Worm (Caenorhabditis elegans) whole organism, L1 larva: ENCODE data around the gene gst-13.

Experiments used
- C04F5.9 ChIP-seq: sonication (generic microtip); optimal IDR thresholded peaks from 2 replicates; lab custom pipeline; 2016; ENCODE audit warnings: missing genetic modification characterization, missing compliant biosample characterization
- C16A3.4 ChIP-seq: fragments of 150-350 bp; optimal IDR thresholded peaks from 2 replicates; lab custom pipeline; 2014; ENCODE audit warnings: missing biosample characterization, missing genetic modification characterization
- C34B4.2 ChIP-seq: sonication (generic microtip); optimal IDR thresholded peaks from 2 replicates; lab custom pipeline; 2017; ENCODE audit warnings: mild to moderate bottlenecking, missing genetic modification characterization, missing compliant biosample characterization
- aly-2 ChIP-seq: fragments of 150-350 bp; optimal IDR thresholded peaks from 2 replicates; lab custom pipeline; 2014; ENCODE audit warnings: missing biosample characterization, missing genetic modification characterization
- ama-1 ChIP-seq: fragments of 150-350 bp; optimal IDR thresholded peaks from 2 replicates; lab custom pipeline; 2014
- blmp-1 ChIP-seq: fragments of 150-350 bp; optimal IDR thresholded peaks from 2 replicates; lab custom pipeline; 2014; ENCODE audit warnings: missing biosample characterization, missing genetic modification characterization
- ceh-63 ChIP-seq: fragments of 200-800 bp; sonication (Bioruptor generic); optimal IDR thresholded peaks from 2 replicates; lab custom pipeline; 2018; ENCODE audit warnings: mild to moderate bottlenecking, missing genetic modification characterization, missing compliant biosample characterization
- ceh-90 ChIP-seq: sonication (generic microtip); optimal IDR thresholded peaks from 2 replicates; lab custom pipeline; 2016; ENCODE audit warnings: missing genetic modification characterization, missing compliant biosample characterization
- dpl-1 ChIP-seq, 3 experiments: fragments of 150-350 bp in 2 of 3; sonication (generic microtip) in 1 of 3; optimal IDR thresholded peaks; 2 replicates each; lab custom pipeline; 2014 to 2017; ENCODE audit warnings: missing biosample characterization in 3 of 3, missing genetic modification characterization in 3 of 3, missing genetic modification reagents in 3 of 3
- efl-1 ChIP-seq, 4 experiments: fragments of 150-350 bp; optimal IDR thresholded peaks in 3 of 4; peaks in 1 of 4; 1 replicate in 1 of 4; 2 replicates in 3 of 4; lab custom pipeline; 2014; ENCODE audit warnings: missing biosample characterization in 2 of 4, missing genetic modification characterization in 2 of 4, missing genetic modification reagents in 2 of 4
- egl-13 ChIP-seq: sonication (generic microtip); optimal IDR thresholded peaks from 2 replicates; lab custom pipeline; 2016; ENCODE audit warnings: missing genotype, missing genetic modification reagents, missing genetic modification characterization, missing compliant biosample characterization
- egl-27 ChIP-seq, 2 experiments: fragments of 150-350 bp in 1 of 2; sonication (generic microtip); optimal IDR thresholded peaks; 3 replicates each; lab custom pipeline; 2017 to 2018; ENCODE audit warnings: missing biosample characterization in 2 of 2, missing genetic modification characterization in 2 of 2, missing genetic modification reagents in 2 of 2
- elt-3 ChIP-seq, 6 experiments: fragments of 150-350 bp in 1 of 6; sonication (generic microtip); optimal IDR thresholded peaks; 2 replicates each; lab custom pipeline; 2017 to 2018; ENCODE audit warnings: missing biosample characterization in 6 of 6, missing genetic modification characterization in 6 of 6, inconsistent platforms in 1 of 6
- ets-5 ChIP-seq: fragments of 200-800 bp; sonication (Bioruptor generic); IDR thresholded peaks from 2 replicates; pipeline ENCODE4 v1.3.6; 2022; ENCODE audit warnings: missing genetic modification characterization, missing compliant biosample characterization
- fkh-8 ChIP-seq: sonication (generic microtip); optimal IDR thresholded peaks from 2 replicates; lab custom pipeline; 2016; ENCODE audit warnings: mild to moderate bottlenecking, missing genetic modification characterization, missing compliant biosample characterization
- fos-1 ChIP-seq: fragments of 150-350 bp; optimal IDR thresholded peaks from 2 replicates; lab custom pipeline; 2014; ENCODE audit warnings: missing biosample characterization, missing genetic modification characterization
- grh-1 ChIP-seq: fragments of 200-800 bp; sonication (Bioruptor generic); IDR thresholded peaks from 2 replicates; pipeline ENCODE4 v1.3.6; 2022; ENCODE audit warnings: missing genetic modification reagents, missing genetic modification characterization, missing compliant biosample characterization
- hlh-4 ChIP-seq: sonication (generic microtip); optimal IDR thresholded peaks from 2 replicates; lab custom pipeline; 2016; ENCODE audit warnings: mild to moderate bottlenecking, missing genetic modification characterization, missing compliant biosample characterization
- isw-1 ChIP-seq: fragments of 200-800 bp; sonication (Bioruptor generic); IDR thresholded peaks from 2 replicates; pipeline ENCODE4 v1.3.6; 2022; ENCODE audit warnings: missing genetic modification characterization, missing compliant biosample characterization
- lin-15B ChIP-seq: fragments of 150-350 bp; sonication (generic microtip); optimal IDR thresholded peaks from 3 replicates; lab custom pipeline; 2014; ENCODE audit warnings: missing biosample characterization, missing genetic modification characterization
- lin-39 ChIP-seq: fragments of 150-350 bp; optimal IDR thresholded peaks from 2 replicates; lab custom pipeline; 2014; ENCODE audit warnings: missing biosample characterization, missing genetic modification reagents, missing genetic modification characterization
- lir-3 ChIP-seq: sonication (generic microtip); optimal IDR thresholded peaks from 2 replicates; lab custom pipeline; 2016; ENCODE audit warnings: mild to moderate bottlenecking, missing genetic modification characterization, moderate library complexity, missing compliant biosample characterization; ENCODE audit not compliant: poor library complexity
- lsy-2 ChIP-seq, 2 experiments: fragments of 150-350 bp; optimal IDR thresholded peaks; 2 replicates each; lab custom pipeline; 2014; ENCODE audit warnings: missing biosample characterization in 2 of 2, missing genetic modification characterization in 2 of 2
- mdl-1 ChIP-seq, 2 experiments: fragments of 150-350 bp; optimal IDR thresholded peaks; 2 replicates each; lab custom pipeline; 2014 to 2017; ENCODE audit warnings: missing biosample characterization in 2 of 2, missing genetic modification characterization in 2 of 2, inconsistent platforms in 1 of 2
- mef-2 ChIP-seq: fragments of 150-350 bp; optimal IDR thresholded peaks from 2 replicates; lab custom pipeline; 2014; ENCODE audit warnings: missing biosample characterization, missing genetic modification characterization
- nhr-12 ChIP-seq: sonication (generic microtip); optimal IDR thresholded peaks from 2 replicates; lab custom pipeline; 2017; ENCODE audit warnings: missing biosample characterization, missing genetic modification characterization
- nhr-19 ChIP-seq: fragments of 200-800 bp; sonication (Bioruptor generic); conservative IDR thresholded peaks from 2 replicates; pipeline ENCODE4 v1.3.6; 2022; ENCODE audit warnings: missing genetic modification characterization, missing compliant biosample characterization
- nhr-28 ChIP-seq: fragments of 150-350 bp; optimal IDR thresholded peaks from 2 replicates; lab custom pipeline; 2014; ENCODE audit warnings: missing biosample characterization, missing genetic modification characterization
- nhr-47 ChIP-seq: sonication (generic microtip); optimal IDR thresholded peaks from 2 replicates; lab custom pipeline; 2016; ENCODE audit warnings: mild to moderate bottlenecking, missing genetic modification characterization, moderate library complexity, missing compliant biosample characterization
- nhr-71 ChIP-seq: sonication (generic microtip); optimal IDR thresholded peaks from 2 replicates; lab custom pipeline; 2016; ENCODE audit warnings: mild to moderate bottlenecking, missing genetic modification characterization, moderate library complexity, missing compliant biosample characterization
- nhr-76 ChIP-seq: sonication (generic microtip); optimal IDR thresholded peaks from 2 replicates; lab custom pipeline; 2017; ENCODE audit warnings: missing biosample characterization, missing genetic modification characterization
- nhr-77 ChIP-seq: fragments of 150-350 bp; optimal IDR thresholded peaks from 2 replicates; lab custom pipeline; 2014; ENCODE audit warnings: missing biosample characterization, missing genetic modification characterization
- nhr-85 ChIP-seq: sonication (generic microtip); peaks from one replicate; lab custom pipeline; 2016; ENCODE audit warnings: missing genetic modification characterization, inconsistent platforms, missing compliant biosample characterization
- pqm-1 ChIP-seq: sonication (generic microtip); optimal IDR thresholded peaks from 3 replicates; lab custom pipeline; 2017; ENCODE audit warnings: missing biosample characterization, missing genetic modification characterization
- rnt-1 ChIP-seq: sonication (generic microtip); optimal IDR thresholded peaks from 2 replicates; lab custom pipeline; 2016; ENCODE audit warnings: mild to moderate bottlenecking, missing genetic modification characterization, moderate library complexity, missing compliant biosample characterization
- skn-1 ChIP-seq: fragments of 150-350 bp; optimal IDR thresholded peaks from 2 replicates; lab custom pipeline; 2014; ENCODE audit warnings: missing biosample characterization, missing genetic modification characterization
- snu-23 ChIP-seq: sonication (generic microtip); optimal IDR thresholded peaks from 2 replicates; lab custom pipeline; 2016; ENCODE audit warnings: missing genetic modification characterization, missing compliant biosample characterization
- sox-4 ChIP-seq: sonication (generic microtip); optimal IDR thresholded peaks from 2 replicates; lab custom pipeline; 2016; ENCODE audit warnings: missing genetic modification characterization, missing compliant biosample characterization
- sptf-1 ChIP-seq: fragments of 150-350 bp; optimal IDR thresholded peaks from 2 replicates; lab custom pipeline; 2014; ENCODE audit warnings: missing biosample characterization, missing genetic modification characterization
- sup-37 ChIP-seq: fragments of 200-800 bp; sonication (Bioruptor generic); optimal IDR thresholded peaks from 2 replicates; lab custom pipeline; 2018; ENCODE audit warnings: mild to moderate bottlenecking, missing genetic modification characterization, missing compliant biosample characterization
- swsn-7 ChIP-seq: sonication (generic microtip); optimal IDR thresholded peaks from 2 replicates; lab custom pipeline; 2016; ENCODE audit warnings: missing genetic modification characterization, missing compliant biosample characterization
- tbx-2 ChIP-seq: sonication (generic microtip); optimal IDR thresholded peaks from 2 replicates; lab custom pipeline; 2016; ENCODE audit warnings: missing genetic modification characterization, missing compliant biosample characterization
- tlp-1 ChIP-seq: fragments of 150-350 bp; optimal IDR thresholded peaks from 2 replicates; lab custom pipeline; 2014; ENCODE audit warnings: missing biosample characterization, missing genetic modification characterization
- unc-30 ChIP-seq: sonication (generic microtip); optimal IDR thresholded peaks from 2 replicates; lab custom pipeline; 2017; ENCODE audit warnings: missing biosample characterization, missing genetic modification characterization
- unc-62 ChIP-seq: fragments of 150-350 bp; optimal IDR thresholded peaks from 2 replicates; lab custom pipeline; 2014; ENCODE audit warnings: missing biosample characterization, missing genetic modification reagents, missing genetic modification characterization
- unc-86 ChIP-seq: sonication (generic microtip); optimal IDR thresholded peaks from 2 replicates; lab custom pipeline; 2016; ENCODE audit warnings: missing genetic modification characterization, missing compliant biosample characterization
- unc-98 ChIP-seq: fragments of 200-800 bp; sonication (Bioruptor generic); IDR thresholded peaks from 2 replicates; pipeline ENCODE4 v1.3.6; 2022; ENCODE audit warnings: missing genetic modification characterization, missing compliant biosample characterization
- vab-15 ChIP-seq: sonication (generic microtip); optimal IDR thresholded peaks from 2 replicates; lab custom pipeline; 2017; ENCODE audit warnings: missing genotype, mild to moderate bottlenecking, missing genetic modification characterization, missing compliant biosample characterization
- xbp-1 ChIP-seq: sonication (generic microtip); optimal IDR thresholded peaks from 2 replicates; lab custom pipeline; 2016; ENCODE audit warnings: missing genetic modification characterization, missing compliant biosample characterization
- zag-1 ChIP-seq: fragments of 150-350 bp; optimal IDR thresholded peaks from 2 replicates; lab custom pipeline; 2014; ENCODE audit warnings: missing biosample characterization, missing genetic modification characterization
- zip-4 ChIP-seq: fragments of 200-800 bp; sonication (Bioruptor generic); optimal IDR thresholded peaks from 2 replicates; lab custom pipeline; 2018; ENCODE audit warnings: mild to moderate bottlenecking, missing genetic modification characterization, moderate library complexity, missing compliant biosample characterization

The gst-13 gene

ce11 chrII:9263784-9264183 is 32.5 kb downstream of the gst-13 start (continued):
- TF ChIP-seq hlh-4 (tag; lab: Kevin White, UChicago) (no peak), C04F5.9 (tag; lab: Kevin White, UChicago) (no peak), grh-1 (GFP tag; lab: Robert Waterston, UW) (no peak), C34B4.2 (no peak), mdl-1 (tag; optimal IDR thresholded peaks at IDR 0.05; lab: Kevin White, UChicago) (no peak), egl-13 (tag; lab: Kevin White, UChicago) (peak; percentile 88), vab-15 (tag; lab: Kevin White, UChicago) (no peak), nhr-12 (tag; lab: Kevin White, UChicago) (no peak), unc-30 (no peak), zag-1 (tag; lab: Kevin White, UChicago) (no peak), xbp-1 (tag; lab: Kevin White, UChicago) (no peak), ceh-63 (GFP tag; lab: Kevin White, UChicago) (no peak), lsy-2 (tag; optimal IDR thresholded peaks at IDR 0.05; lab: Kevin White, UChicago) (peak in 1 of 2 experiments; percentile 8), ets-5 (GFP tag; lab: Robert Waterston, UW) (no peak), snu-23 (GFP tag; lab: Kevin White, UChicago) (peak; percentile 3), nhr-47 (tag; lab: Kevin White, UChicago) (peak; percentile 77), lin-39 (tag; lab: Kevin White, UChicago) (no peak), nhr-77 (tag; lab: Kevin White, UChicago) (no peak), sup-37 (GFP tag; lab: Kevin White, UChicago) (no peak), aly-2 (tag; lab: Kevin White, UChicago) (no peak), zip-4 (GFP tag; lab: Kevin White, UChicago) (no peak), rnt-1 (tag; lab: Kevin White, UChicago) (peak; percentile 3), skn-1 (tag; lab: Kevin White, UChicago) (no peak), unc-86 (tag; lab: Kevin White, UChicago) (no peak), nhr-28 (tag; lab: Kevin White, UChicago) (no peak), tlp-1 (tag; lab: Kevin White, UChicago) (no peak), elt-3 (tag; optimal IDR thresholded peaks at IDR 0.05; lab: Kevin White, UChicago) (no peak), nhr-76 (tag; lab: Kevin White, UChicago) (no peak), ceh-90 (tag; lab: Kevin White, UChicago) (no peak), nhr-71 (tag; lab: Kevin White, UChicago) (peak; percentile 75), pqm-1 (tag; lab: Kevin White, UChicago) (no peak)
- TF ChIP-seq, all 84 proteins: peak for 18

DNA sequence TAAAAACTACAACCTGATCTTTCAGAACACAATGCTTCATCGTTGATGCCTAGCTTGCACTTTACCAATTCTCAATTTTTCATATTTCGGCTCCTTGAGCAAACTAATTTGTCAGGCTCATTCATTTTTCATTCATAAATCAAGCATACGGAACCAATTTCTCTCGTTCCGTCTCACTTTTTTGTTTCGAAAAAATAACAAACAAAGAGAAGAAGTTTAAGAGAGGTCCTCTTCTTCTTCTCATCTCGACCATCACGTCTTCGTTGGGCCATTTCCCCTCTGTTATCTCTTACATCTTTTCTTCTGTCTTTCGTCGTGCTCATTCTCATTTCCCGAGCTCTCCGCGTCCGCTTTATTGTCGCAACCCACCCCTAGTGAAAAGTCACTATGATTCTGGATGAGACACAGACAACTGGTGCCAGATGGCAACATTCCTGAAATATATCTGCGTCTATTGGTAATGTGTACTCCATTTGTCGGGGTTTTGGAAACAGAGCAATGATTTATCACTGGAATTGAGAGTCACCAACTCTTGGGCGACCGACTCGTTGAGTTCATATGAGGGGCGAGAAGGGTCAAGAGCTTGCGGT is 33.5 kb downstream of the gst-13 start:
- no peak for TF ChIP-seq unc-86 (tag; lab: Kevin White, UChicago)
- peak; percentile 70 for TF ChIP-seq nhr-71 (tag; lab: Kevin White, UChicago)
- TF ChIP-seq dpl-1 (GFP tag; optimal IDR thresholded peaks at IDR 0.05; lab: Kevin White, UChicago) = no peak
- no peak for TF ChIP-seq unc-62 (GFP tag; lab: Kevin White, UChicago)
- no peak for TF ChIP-seq fos-1 (tag; lab: Kevin White, UChicago)
- TF ChIP-seq sptf-1 (tag; lab: Kevin White, UChicago) = no peak
- TF ChIP-seq snu-23 (GFP tag; lab: Kevin White, UChicago) = peak; percentile 51
- no peak for TF ChIP-seq sup-37 (GFP tag; lab: Kevin White, UChicago)
- TF ChIP-seq unc-98 = no peak
- 0 out of 2 replicates have a peak, but pooled peaks have one; percentile 32 for TF ChIP-seq nhr-19 (GFP tag; lab: Robert Waterston, UW)
- no peak for TF ChIP-seq C16A3.4
- TF ChIP-seq tbx-2 (tag; lab: Kevin White, UChicago) = peak; percentile 50
- no peak for TF ChIP-seq ama-1
- TF ChIP-seq hlh-4 (tag; lab: Kevin White, UChicago) = no peak
- no peak for TF ChIP-seq elt-3 (tag; optimal IDR thresholded peaks at IDR 0.05; lab: Kevin White, UChicago)
- TF ChIP-seq C04F5.9 (tag; lab: Kevin White, UChicago) = no peak
- TF ChIP-seq lir-3 (tag; lab: Kevin White, UChicago) = no peak
- TF ChIP-seq egl-13 (tag; lab: Kevin White, UChicago) = no peak
- peak; percentile 4 to 22 for TF ChIP-seq efl-1 (optimal IDR thresholded peaks at IDR 0.05; lab: Kevin White, UChicago)
- TF ChIP-seq efl-1 (GFP tag; optimal IDR thresholded peaks at IDR 0.05 in 1 of 2; lab: Kevin White, UChicago) = no peak
- peak; percentile 39 for TF ChIP-seq fkh-8 (tag; lab: Kevin White, UChicago)
- TF ChIP-seq mef-2 (tag; lab: Kevin White, UChicago) = no peak
- TF ChIP-seq sox-4 = no peak
- no peak for TF ChIP-seq egl-27 (tag; optimal IDR thresholded peaks at IDR 0.05; lab: Kevin White, UChicago)
- TF ChIP-seq nhr-85 = no peak
- TF ChIP-seq isw-1 (GFP tag; lab: Robert Waterston, UW) = no peak
- TF ChIP-seq lin-15B = no peak
- peak; percentile 45 for TF ChIP-seq swsn-7 (tag; lab: Kevin White, UChicago)
- TF ChIP-seq blmp-1 (tag; lab: Kevin White, UChicago) = no peak
